Worm (Caenorhabditis elegans): ENCODE results near the gene C13A10.1.

Gene C13A10.1

DNA sequence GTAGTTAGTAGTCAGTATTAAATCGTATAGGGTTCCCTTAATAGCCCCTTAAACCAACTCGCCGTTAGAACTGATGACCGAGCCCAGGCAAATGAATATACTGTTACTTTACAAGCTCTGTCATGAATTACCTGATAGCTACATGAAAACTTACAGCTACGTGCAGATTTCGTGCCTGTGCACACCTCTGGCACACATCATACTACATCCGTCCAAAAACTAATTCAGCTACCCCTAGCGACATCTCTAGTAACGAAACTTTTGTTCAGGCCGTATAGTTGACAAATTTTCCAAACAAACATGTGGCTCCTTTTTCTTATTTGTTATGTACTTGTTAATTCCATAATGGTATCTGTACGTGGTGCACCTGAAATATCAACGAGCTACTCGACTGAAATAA, 44.7 kb upstream of the C13A10.1 start, which contains the start of gene F54D12.1:
TSS of gene F54D12.1 (plus strand) at position 301 of the 400 bp plus-strand sequence.
- no peak for TF ChIP-seq aly-2 (tag; optimal IDR thresholded peaks at IDR 0.05)

DNA sequence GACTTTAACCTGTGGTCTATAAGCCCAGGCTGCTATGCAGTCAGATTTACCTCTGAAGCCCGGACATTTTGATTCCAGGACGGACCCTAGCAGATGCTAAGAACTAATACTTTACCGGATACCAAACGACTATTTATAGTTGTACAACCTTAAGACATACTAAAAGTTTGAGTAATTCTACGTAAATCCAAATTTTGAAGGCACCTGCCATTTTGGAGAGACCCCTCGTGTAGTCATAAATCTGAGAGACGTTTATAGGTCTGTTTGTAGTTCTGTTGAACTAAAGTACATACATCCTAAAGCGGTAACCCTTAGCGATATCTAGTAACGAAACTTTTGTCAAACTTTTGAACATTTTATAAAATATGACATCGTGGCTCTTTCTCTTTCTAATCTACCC, 42.9 kb upstream of the C13A10.1 start, which contains the start of gene F54D12.2:
TSS of gene F54D12.2 (plus strand) at position 301 of the 400 bp plus-strand sequence.
- TF ChIP-seq sox-4 (tag; optimal IDR thresholded peaks at IDR 0.05) (no peak), tlp-1 (tag; optimal IDR thresholded peaks at IDR 0.05) (no peak), lin-13 (GFP tag; optimal IDR thresholded peaks at IDR 0.05) (no peak), lin-14 (GFP tag; optimal IDR thresholded peaks at IDR 0.05) (no peak), nhr-19 (GFP tag; conservative IDR thresholded peaks at IDR 0.05) (no peak), hlh-17 (GFP tag; optimal IDR thresholded peaks at IDR 0.05; ENCODE audit: borderline replicate concordance) (no peak), nhr-71 (tag; optimal IDR thresholded peaks at IDR 0.05) (no peak), unc-86 (tag; optimal IDR thresholded peaks at IDR 0.05) (no peak), fkh-4 (tag; optimal IDR thresholded peaks at IDR 0.05; ENCODE audit: borderline replicate concordance) (no peak), isw-1 (GFP tag; IDR thresholded peaks at IDR 0.05) (no peak), ama-1 (optimal IDR thresholded peaks at IDR 0.05) (no peak), unc-98 (GFP tag; IDR thresholded peaks at IDR 0.05) (no peak)

- no peak for TF ChIP-seq blmp-1 (tag; optimal IDR thresholded peaks at IDR 0.05)
- no peak for TF ChIP-seq lin-35 (GFP tag; optimal IDR thresholded peaks at IDR 0.05)
- no peak for TF ChIP-seq irx-1 (tag; optimal IDR thresholded peaks at IDR 0.05)
- TF ChIP-seq xbp-1 (tag; optimal IDR thresholded peaks at IDR 0.05): no peak
- no peak for TF ChIP-seq tlp-1 (tag; optimal IDR thresholded peaks at IDR 0.05)
- no peak for TF ChIP-seq snu-23 (GFP tag; optimal IDR thresholded peaks at IDR 0.05)
- TF ChIP-seq sup-37 (GFP tag; optimal IDR thresholded peaks at IDR 0.05): no peak
These were observed 42.3 kb upstream of the C13A10.1 start, which contains the start of gene F54D12.8 for ce11 chrII:1397703-1398102. TSS of gene F54D12.8 (minus strand) at chrII:1398038.

DNA sequence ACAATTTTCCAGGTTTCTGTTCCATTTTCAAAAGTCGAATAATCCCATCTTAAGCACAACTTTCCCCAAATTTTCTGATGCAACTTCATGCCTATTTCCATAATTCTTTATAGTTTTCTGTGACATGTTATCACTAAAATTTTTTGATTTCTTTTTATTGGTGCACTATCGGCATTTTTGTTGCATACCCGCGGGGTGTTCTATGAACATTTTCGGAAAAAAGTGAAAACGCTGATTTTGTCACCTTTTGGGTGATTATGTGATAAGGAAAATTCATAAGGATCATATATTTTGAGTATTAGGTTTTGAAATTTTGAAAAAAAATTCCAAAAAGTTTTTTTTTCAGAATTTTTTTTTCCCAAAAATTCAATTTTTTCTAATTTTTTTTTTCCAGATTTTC, 31.0 kb upstream of the C13A10.1 start, which contains the start of gene aat-7:
TSS of gene aat-7 (plus strand) at position 393 of the 400 bp plus-strand sequence.
- TF ChIP-seq isw-1 (GFP tag; IDR thresholded peaks at IDR 0.05) (no peak), pqm-1 (tag; optimal IDR thresholded peaks at IDR 0.05) (peak; percentile 74), egl-27 (tag; optimal IDR thresholded peaks at IDR 0.05) (no peak), nhr-90 (tag; optimal IDR thresholded peaks at IDR 0.05; ENCODE audit: poor library complexity) (peak; percentile 3), elt-2 (tag; optimal IDR thresholded peaks at IDR 0.05) (peak; percentile 89), hlh-4 (tag; optimal IDR thresholded peaks at IDR 0.05) (no peak)

- no peak for TF ChIP-seq hpl-2 (GFP tag; optimal IDR thresholded peaks at IDR 0.05)
These were observed 29.8 kb upstream of the C13A10.1 start, which contains the start of gene F54D12.7 for ce11 chrII:1385280-1385679. TSS of gene F54D12.7 (minus strand) at chrII:1385380.

DNA sequence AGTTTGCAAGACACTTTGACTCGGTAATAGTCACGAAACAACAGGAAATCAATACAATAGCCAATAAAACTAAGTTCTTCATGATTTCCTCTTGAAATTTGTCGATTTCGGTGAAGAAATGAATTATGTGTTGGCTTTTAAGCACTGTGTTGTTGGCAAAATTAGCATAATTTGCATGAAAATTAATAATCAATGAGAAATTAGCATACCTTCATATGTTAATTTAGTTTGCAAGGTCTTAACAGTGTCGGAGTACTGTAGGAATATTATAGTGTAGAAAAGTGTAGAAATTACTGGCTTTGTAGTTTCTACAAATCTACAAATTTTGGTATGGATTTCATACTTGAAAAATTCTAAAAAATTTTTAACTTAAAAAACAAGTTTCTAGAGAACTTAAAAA, 26.2 kb upstream of the C13A10.1 start, which contains the start of gene F54D12.9:
TSS of gene F54D12.9 (minus strand) at position 101 of the 400 bp plus-strand sequence.
- TF ChIP-seq mab-9 (GFP tag; IDR thresholded peaks at IDR 0.05) (no peak), nhr-20 (tag; optimal IDR thresholded peaks at IDR 0.05) (no peak), dsc-1 (tag; optimal IDR thresholded peaks at IDR 0.05) (no peak), nhr-237 (tag; optimal IDR thresholded peaks at IDR 0.05) (no peak), pax-3 (tag; optimal IDR thresholded peaks at IDR 0.05) (no peak), skn-1 (tag; optimal IDR thresholded peaks at IDR 0.05) (no peak), blmp-1 (tag; optimal IDR thresholded peaks at IDR 0.05) (no peak), nhr-77 (tag; optimal IDR thresholded peaks at IDR 0.05) (no peak), aly-2 (tag; optimal IDR thresholded peaks at IDR 0.05) (no peak)

All from whole organism, L1 larva.